Fruit fly (Drosophila melanogaster): ENCODE results near the gene CG11334.

The CG11334 gene

DNA sequence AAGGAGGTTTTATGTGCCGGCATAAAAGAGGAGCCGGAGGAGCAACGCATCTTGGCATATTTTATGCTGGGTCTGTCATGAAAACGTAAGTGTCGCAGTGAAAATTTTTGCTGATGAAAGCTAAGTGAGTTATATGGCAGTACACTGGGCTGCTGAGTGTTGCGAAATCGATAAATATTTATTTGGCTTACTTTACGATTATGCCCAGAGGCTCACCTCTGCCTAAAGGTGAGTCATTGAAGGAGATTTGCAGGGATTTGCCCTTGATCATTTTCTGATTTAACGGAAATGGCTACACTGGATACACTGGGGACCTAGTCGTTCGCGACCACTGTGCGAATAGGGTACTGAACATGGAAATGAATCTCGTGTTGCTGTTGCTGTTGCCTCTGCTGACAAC, 22.9 kb downstream of the CG11334 start (continued):
- TF ChIP-seq dysf (GFP tag; IDR thresholded peaks at IDR 0.05) (0 out of 3 replicates have a peak, but pooled peaks have one; percentile 12), CG32767 (GFP tag; IDR thresholded peaks at IDR 0.05) (no peak), slbo (GFP tag; IDR thresholded peaks at IDR 0.05) (peak; percentile 18; the same call in 1 of the 2 replicates)

DNA sequence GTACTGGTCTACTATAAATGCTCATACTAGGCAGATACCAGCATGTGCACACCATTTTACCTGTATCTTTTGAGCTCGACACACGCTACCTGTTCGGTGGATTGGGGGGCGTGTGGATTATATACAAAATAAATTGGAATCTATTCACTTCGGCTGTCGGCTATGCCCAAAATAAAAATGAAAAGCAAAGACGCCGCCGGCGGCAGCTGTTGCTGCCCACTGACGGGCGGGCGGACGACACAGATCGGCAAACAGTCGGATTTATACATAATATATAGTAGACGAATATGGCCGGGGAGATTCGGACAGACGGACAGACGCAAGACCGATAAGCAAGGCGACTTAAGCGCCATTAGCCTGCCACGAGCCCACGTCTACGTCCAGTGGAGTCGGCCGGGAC, 24.0 kb downstream of the CG11334 start:
- no peak for TF ChIP-seq bbx (GFP tag; IDR thresholded peaks at IDR 0.05; ENCODE audit: partially characterized antibody)
- no peak for TF ChIP-seq Kr (GFP tag; optimal IDR thresholded peaks at IDR 0.05)
- TF ChIP-seq CG32532 (GFP tag; IDR thresholded peaks at IDR 0.05): peak; percentile 43
- peak; percentile 75 for TF ChIP-seq CG13894 (tag; optimal IDR thresholded peaks at IDR 0.05)
- TF ChIP-seq pzg (GFP tag; optimal IDR thresholded peaks at IDR 0.05): no peak
- TF ChIP-seq ERR (GFP tag; optimal IDR thresholded peaks at IDR 0.05): no peak
- TF ChIP-seq chinmo (GFP tag; IDR thresholded peaks at IDR 0.05; ENCODE audit: partially characterized antibody): 0 out of 4 replicates have a peak, but pooled peaks have one; percentile 17
- no peak for TF ChIP-seq Atf-2 (GFP tag; optimal IDR thresholded peaks at IDR 0.05)
- TF ChIP-seq emc (GFP tag; optimal IDR thresholded peaks at IDR 0.05): no peak
- TF ChIP-seq sr (GFP tag; IDR thresholded peaks at IDR 0.05): peak; percentile 56; the same call in 1 of the 3 replicates
- TF ChIP-seq pan (optimal IDR thresholded peaks at IDR 0.05): no peak
- peak in 1 of 2 experiments; percentile 20 for TF ChIP-seq pan (GFP tag; optimal IDR thresholded peaks at IDR 0.05 in 1 of 2, IDR thresholded peaks at IDR 0.05 in 1 of 2)
- peak; percentile 66 for TF ChIP-seq Med (GFP tag)
- TF ChIP-seq ash1 (GFP tag; optimal IDR thresholded peaks at IDR 0.05): no peak
- TF ChIP-seq Deaf1 (tag; optimal IDR thresholded peaks at IDR 0.05): peak; percentile 3
- peak; percentile 11 for TF ChIP-seq sd (tag; optimal IDR thresholded peaks at IDR 0.05)
- no peak for TF ChIP-seq Fer3 (tag; optimal IDR thresholded peaks at IDR 0.05)
- peak; percentile 78 for TF ChIP-seq oc (tag; optimal IDR thresholded peaks at IDR 0.05)

- no peak for TF ChIP-seq CG12744 (GFP tag; optimal IDR thresholded peaks at IDR 0.05)
- no peak for TF ChIP-seq CG18476 (GFP tag; optimal IDR thresholded peaks at IDR 0.05)
- peak; percentile 90 for TF ChIP-seq chinmo (GFP tag; IDR thresholded peaks at IDR 0.05; ENCODE audit: partially characterized antibody)
- peak; percentile 18 for TF ChIP-seq CG2120 (GFP tag; optimal IDR thresholded peaks at IDR 0.05)
- peak; percentile 63 for TF ChIP-seq sd (tag; optimal IDR thresholded peaks at IDR 0.05)
- no peak for TF ChIP-seq Hand (GFP tag; optimal IDR thresholded peaks at IDR 0.05)
- TF ChIP-seq CG42726 (GFP tag; IDR thresholded peaks at IDR 0.05; ENCODE audit: partially characterized antibody): no peak
- TF ChIP-seq Blimp-1 (GFP tag; optimal IDR thresholded peaks at IDR 0.05): no peak
- no peak for TF ChIP-seq TFAM (GFP tag; optimal IDR thresholded peaks at IDR 0.05)
- TF ChIP-seq CG13894 (tag; optimal IDR thresholded peaks at IDR 0.05): peak; percentile 11
- TF ChIP-seq CG12769 (tag; optimal IDR thresholded peaks at IDR 0.05): peak; percentile 63
- TF ChIP-seq pho (GFP tag; optimal IDR thresholded peaks at IDR 0.05): no peak
- no peak for TF ChIP-seq Mad (GFP tag; optimal IDR thresholded peaks at IDR 0.05)
- TF ChIP-seq CG2199 (GFP tag; IDR thresholded peaks at IDR 0.05): no peak
- TF ChIP-seq sisA (GFP tag; IDR thresholded peaks at IDR 0.05): no peak
- no peak for TF ChIP-seq sob (GFP tag; IDR thresholded peaks at IDR 0.05)
- TF ChIP-seq insv (GFP tag; optimal IDR thresholded peaks at IDR 0.05): no peak
- no peak for TF ChIP-seq tin (GFP tag; optimal IDR thresholded peaks at IDR 0.05)
- no peak for TF ChIP-seq her (GFP tag; optimal IDR thresholded peaks at IDR 0.05)
- TF ChIP-seq pan (optimal IDR thresholded peaks at IDR 0.05): no peak
- TF ChIP-seq pan (GFP tag; optimal IDR thresholded peaks at IDR 0.05 in 1 of 2, IDR thresholded peaks at IDR 0.05 in 1 of 2): no peak
- 0 out of 2 replicates have a peak, but pooled peaks have one; percentile 7 for TF ChIP-seq vvl (GFP tag; IDR thresholded peaks at IDR 0.05)
- TF ChIP-seq CG3065 (GFP tag; optimal IDR thresholded peaks at IDR 0.05): no peak
- no peak for TF ChIP-seq Ptx1 (GFP tag; IDR thresholded peaks at IDR 0.05)
- TF ChIP-seq esg (GFP tag; conservative IDR thresholded peaks at IDR 0.05): no peak
- TF ChIP-seq Atf6 (GFP tag; IDR thresholded peaks at IDR 0.05): 0 out of 2 replicates have a peak, but pooled peaks have one; percentile 34
- no peak for TF ChIP-seq bcd (GFP tag; optimal IDR thresholded peaks at IDR 0.05)
- TF ChIP-seq CG9932 (GFP tag; IDR thresholded peaks at IDR 0.05): peak; percentile 49
- 0 out of 2 replicates have a peak, but pooled peaks have one; percentile 15 for TF ChIP-seq chm (GFP tag; IDR thresholded peaks at IDR 0.05)
Observed at dm6 chr3R:31437420-31438058, 25.3 kb downstream of the CG11334 start.
